Fruit fly (Drosophila melanogaster): ENCODE results near the gene Fer2LCH.

Fer2LCH gene

DNA sequence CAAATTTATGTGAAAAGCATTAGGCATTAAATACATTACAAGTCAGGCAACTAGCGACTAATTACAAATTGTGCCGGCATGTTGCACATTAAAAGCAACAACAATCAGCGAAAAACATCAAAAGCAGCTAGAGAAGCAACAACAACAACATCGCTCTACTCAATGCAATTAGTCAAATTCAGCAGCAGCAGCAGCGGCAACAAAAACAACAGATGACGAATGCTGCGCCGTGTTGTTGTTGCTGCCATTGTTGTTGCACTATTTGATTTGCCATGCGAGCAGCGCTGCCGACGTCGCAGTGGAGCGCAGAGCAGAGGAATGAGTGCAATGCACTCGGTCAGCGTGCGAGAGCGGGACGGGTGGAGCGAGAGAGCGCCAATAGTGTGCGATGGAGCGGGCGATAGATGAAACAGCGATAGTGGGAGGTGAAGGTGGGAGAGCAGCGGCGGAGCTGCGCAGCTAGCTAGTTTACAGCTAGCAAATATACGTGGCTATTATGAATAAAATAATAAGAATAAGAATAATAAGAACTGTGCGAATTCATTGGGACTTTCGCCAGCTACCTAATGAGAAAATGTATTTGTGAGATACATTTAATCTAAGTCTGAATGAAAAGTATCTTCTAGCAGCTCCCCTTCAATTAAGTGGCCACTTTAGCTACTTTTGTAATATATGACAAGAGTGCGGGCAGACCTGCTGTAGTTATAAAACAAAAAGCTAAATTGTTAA lies 49.5 kb upstream of the Fer2LCH start (continued):
- TF ChIP-seq CG6792 (GFP tag; optimal IDR thresholded peaks at IDR 0.05), result no peak
- no peak for TF ChIP-seq Gug (GFP tag; IDR thresholded peaks at IDR 0.05)
- no peak for TF ChIP-seq CG3032 (tag; optimal IDR thresholded peaks at IDR 0.05)
- no peak for TF ChIP-seq Sox15 (GFP tag; optimal IDR thresholded peaks at IDR 0.05)
- TF ChIP-seq acj6 (GFP tag; optimal IDR thresholded peaks at IDR 0.05), result no peak
- TF ChIP-seq CG6276 (GFP tag; optimal IDR thresholded peaks at IDR 0.05), result no peak
- TF ChIP-seq CG3919 (GFP tag; optimal IDR thresholded peaks at IDR 0.05), result no peak
- TF ChIP-seq Lpt (GFP tag; optimal IDR thresholded peaks at IDR 0.05), result peak; percentile 38
- no peak for TF ChIP-seq CG11294 (GFP tag; IDR thresholded peaks at IDR 0.05)
- TF ChIP-seq fd59A (GFP tag; optimal IDR thresholded peaks at IDR 0.05), result no peak
- no peak for TF ChIP-seq lz (GFP tag; optimal IDR thresholded peaks at IDR 0.05)
- TF ChIP-seq Eip75B (GFP tag; optimal IDR thresholded peaks at IDR 0.05), result no peak
- TF ChIP-seq Hr38 (GFP tag; optimal IDR thresholded peaks at IDR 0.05), result no peak
- no peak for TF ChIP-seq spab (GFP tag; optimal IDR thresholded peaks at IDR 0.05)

DNA sequence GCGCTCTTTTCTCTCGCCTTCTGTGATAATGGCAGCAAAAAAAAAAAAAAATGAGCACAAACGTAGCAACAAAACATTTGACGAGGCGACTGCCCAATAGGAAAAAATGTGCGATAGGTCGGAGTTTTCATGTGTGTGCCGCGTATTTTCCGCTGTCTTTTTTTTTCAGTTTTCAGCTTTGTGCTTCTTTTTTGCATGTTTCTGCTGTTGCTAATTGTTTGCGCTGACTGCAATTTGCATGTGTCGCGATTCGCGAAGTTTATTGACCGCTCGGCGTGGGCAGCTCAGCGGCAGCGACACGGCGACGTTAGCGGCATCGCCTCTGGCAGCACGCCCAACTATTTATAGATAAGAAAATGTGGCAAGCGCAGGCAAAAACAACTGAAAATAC lies 49.0 kb upstream of the Fer2LCH start:
- TF ChIP-seq CG34406 (GFP tag; optimal IDR thresholded peaks at IDR 0.05), result no peak
- TF ChIP-seq CG3032 (tag; optimal IDR thresholded peaks at IDR 0.05), result no peak
- TF ChIP-seq CG10669 (GFP tag; optimal IDR thresholded peaks at IDR 0.05), result no peak
- no peak for TF ChIP-seq svp (GFP tag)
- TF ChIP-seq CG1621 (tag; optimal IDR thresholded peaks at IDR 0.05), result no peak
- TF ChIP-seq CG11902 (GFP tag; optimal IDR thresholded peaks at IDR 0.05), result no peak
- no peak for TF ChIP-seq Hr4 (GFP tag; optimal IDR thresholded peaks at IDR 0.05)
- peak; percentile 60; the same call in 2 of the 3 replicates for TF ChIP-seq CG6163 (GFP tag; IDR thresholded peaks at IDR 0.05)
- no peak for TF ChIP-seq esn (GFP tag; optimal IDR thresholded peaks at IDR 0.05)
- TF ChIP-seq Ets21C (GFP tag; optimal IDR thresholded peaks at IDR 0.05), result no peak
- TF ChIP-seq CG10631 (GFP tag; optimal IDR thresholded peaks at IDR 0.05), result no peak
- peak; percentile 62 for TF ChIP-seq CG6276 (GFP tag; optimal IDR thresholded peaks at IDR 0.05)
- TF ChIP-seq CG15336 (GFP tag; IDR thresholded peaks at IDR 0.05), result peak; percentile 75
- TF ChIP-seq CG11294 (GFP tag; IDR thresholded peaks at IDR 0.05), result no peak; the same call in 1 of the 2 replicates
- no peak for TF ChIP-seq Met (GFP tag; optimal IDR thresholded peaks at IDR 0.05)
- TF ChIP-seq cyc (GFP tag; optimal IDR thresholded peaks at IDR 0.05), result no peak
- TF ChIP-seq Hr38 (GFP tag; optimal IDR thresholded peaks at IDR 0.05), result no peak
- no peak for TF ChIP-seq CG6808 (GFP tag; optimal IDR thresholded peaks at IDR 0.05)
- TF ChIP-seq topi (GFP tag; optimal IDR thresholded peaks at IDR 0.05), result no peak
- no peak for TF ChIP-seq CG8319 (GFP tag; optimal IDR thresholded peaks at IDR 0.05)
- no peak for TF ChIP-seq pdm3 (GFP tag; optimal IDR thresholded peaks at IDR 0.05)
- no peak for TF ChIP-seq Hr39 (GFP tag; optimal IDR thresholded peaks at IDR 0.05)
- TF ChIP-seq fd85E (GFP tag; optimal IDR thresholded peaks at IDR 0.05), result no peak
- no peak for TF ChIP-seq CG8632 (GFP tag; optimal IDR thresholded peaks at IDR 0.05)
- no peak for TF ChIP-seq Ets96B (tag; optimal IDR thresholded peaks at IDR 0.05)
- TF ChIP-seq Gug (GFP tag; IDR thresholded peaks at IDR 0.05), result peak; percentile 59
- TF ChIP-seq Smox (GFP tag; optimal IDR thresholded peaks at IDR 0.05), result no peak
- TF ChIP-seq acj6 (GFP tag; optimal IDR thresholded peaks at IDR 0.05), result no peak
- no peak for TF ChIP-seq achi (GFP tag; optimal IDR thresholded peaks at IDR 0.05)
- TF ChIP-seq CG3919 (GFP tag; optimal IDR thresholded peaks at IDR 0.05), result no peak
- no peak for TF ChIP-seq vri (GFP tag; optimal IDR thresholded peaks at IDR 0.05)
- no peak for TF ChIP-seq Sox15 (GFP tag; optimal IDR thresholded peaks at IDR 0.05)
- TF ChIP-seq CG32006 (GFP tag; optimal IDR thresholded peaks at IDR 0.05), result peak; percentile 17
- TF ChIP-seq CG6792 (GFP tag; optimal IDR thresholded peaks at IDR 0.05), result no peak
- no peak for TF ChIP-seq ss (GFP tag; optimal IDR thresholded peaks at IDR 0.05)
- peak; percentile 91 for TF ChIP-seq eg (GFP tag; IDR thresholded peaks at IDR 0.05)
- TF ChIP-seq CG31627 (GFP tag; optimal IDR thresholded peaks at IDR 0.05), result no peak
- TF ChIP-seq Sox14 (GFP tag; optimal IDR thresholded peaks at IDR 0.05), result no peak
- no peak for TF ChIP-seq Blimp-1 (GFP tag; optimal IDR thresholded peaks at IDR 0.05)
- TF ChIP-seq CG6854 (GFP tag; optimal IDR thresholded peaks at IDR 0.05), result no peak
- no peak for TF ChIP-seq CG11762 (GFP tag; optimal IDR thresholded peaks at IDR 0.05; ENCODE audit: insufficient read depth)
- TF ChIP-seq CG4318 (GFP tag; optimal IDR thresholded peaks at IDR 0.05), result no peak
- TF ChIP-seq CG16779 (tag; optimal IDR thresholded peaks at IDR 0.05), result no peak
- TF ChIP-seq Eip78C (GFP tag), result no peak
- no peak for TF ChIP-seq fd59A (GFP tag; optimal IDR thresholded peaks at IDR 0.05)

Data from whole organism, prepupa.